Worm (Caenorhabditis elegans): ENCODE measurements around the gene clec-148.

The clec-148 gene

ce11 chrIII:179123-179592 lies 3.5 kb upstream of the clec-148 start, which contains the start of gene F40G9.6:
TSS of gene F40G9.6 (plus strand) at chrIII:179542.
- TF ChIP-seq sptf-1 (tag; optimal IDR thresholded peaks at IDR 0.05) (no peak), nhr-2 (tag; optimal IDR thresholded peaks at IDR 0.05) (peak; percentile 32), hlh-1 (tag; optimal IDR thresholded peaks at IDR 0.05) (no peak), zip-8 (tag; optimal IDR thresholded peaks at IDR 0.05) (peak; percentile 67), mls-2 (tag; optimal IDR thresholded peaks at IDR 0.05) (peak; percentile 38), cnd-1 (tag; optimal IDR thresholded peaks at IDR 0.05) (peak; percentile 60)

DNA sequence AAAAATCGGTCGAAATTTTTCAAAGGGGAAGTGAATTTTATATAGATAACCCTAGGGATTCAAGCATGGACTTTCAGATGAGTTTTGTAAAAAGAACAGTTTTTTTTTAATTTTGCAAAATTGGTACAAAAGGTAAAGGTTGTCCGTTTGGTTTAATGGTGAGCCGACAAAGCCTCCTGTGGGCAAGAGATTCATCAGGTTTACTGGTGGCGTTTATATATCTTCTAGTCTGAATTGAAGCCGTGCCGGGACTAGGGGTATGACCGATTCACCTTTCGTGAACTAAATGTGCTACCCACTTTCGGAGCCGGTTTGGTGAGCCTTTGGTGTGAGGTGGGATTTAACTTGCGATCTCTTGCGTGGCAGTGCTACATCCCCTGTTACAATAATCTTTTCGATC lies 2.5 kb upstream of the clec-148 start:
- peak; percentile 23 for TF ChIP-seq tbx-8 (GFP tag; optimal IDR thresholded peaks at IDR 0.05)
- TF ChIP-seq flh-1 (GFP tag; optimal IDR thresholded peaks at IDR 0.05) = no peak

DNA sequence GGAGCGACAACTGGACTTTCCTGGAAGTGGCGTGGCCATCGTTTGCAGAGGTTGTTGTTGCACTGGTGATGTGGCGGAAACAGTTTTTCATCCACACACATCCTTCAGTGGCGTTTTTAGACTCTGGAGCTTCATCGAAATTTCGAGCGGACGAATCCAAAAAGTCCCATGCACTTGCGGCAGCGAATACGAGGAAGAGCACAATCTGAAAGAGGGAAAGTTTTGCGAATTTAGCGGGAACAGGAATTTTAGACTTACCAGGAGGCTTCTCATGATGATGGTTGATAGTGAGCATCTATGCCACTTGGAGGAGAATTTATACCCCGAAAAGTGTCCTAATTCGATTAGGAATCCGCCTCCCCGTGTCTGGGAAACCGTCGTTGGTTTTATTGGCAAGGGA lies 2.1 kb upstream of the clec-148 start, which contains the start of gene F40G9.14:
TSS of gene F40G9.14 (minus strand) at position 101 of the 400 bp plus-strand sequence.
- TF ChIP-seq elt-3 (tag; optimal IDR thresholded peaks at IDR 0.05) (no peak), snpc-4 (tag; optimal IDR thresholded peaks at IDR 0.05) (no peak), ham-2 (GFP tag; optimal IDR thresholded peaks at IDR 0.05) (no peak), unc-62 (GFP tag; optimal IDR thresholded peaks at IDR 0.05) (no peak), hlh-1 (tag; optimal IDR thresholded peaks at IDR 0.05) (no peak), lin-32 (GFP tag; optimal IDR thresholded peaks at IDR 0.05) (no peak), unc-39 (tag; optimal IDR thresholded peaks at IDR 0.05) (no peak), mls-2 (tag; optimal IDR thresholded peaks at IDR 0.05) (no peak), nhr-2 (tag; optimal IDR thresholded peaks at IDR 0.05) (no peak), ceh-43 (GFP tag; optimal IDR thresholded peaks at IDR 0.05) (no peak), sptf-1 (tag; optimal IDR thresholded peaks at IDR 0.05) (no peak), bed-3 (GFP tag; optimal IDR thresholded peaks at IDR 0.05) (no peak), unc-120 (tag; optimal IDR thresholded peaks at IDR 0.05; ENCODE audit: poor library complexity, severe bottlenecking) (no peak), elt-1 (tag; optimal IDR thresholded peaks at IDR 0.05; ENCODE audit: borderline replicate concordance, insufficient read depth) (no peak), flh-1 (GFP tag; optimal IDR thresholded peaks at IDR 0.05) (no peak), drap-1 (GFP tag; optimal IDR thresholded peaks at IDR 0.05) (no peak), blmp-1 (tag; optimal IDR thresholded peaks at IDR 0.05) (no peak), pha-4 (tag; optimal IDR thresholded peaks at IDR 0.05) (no peak)

DNA sequence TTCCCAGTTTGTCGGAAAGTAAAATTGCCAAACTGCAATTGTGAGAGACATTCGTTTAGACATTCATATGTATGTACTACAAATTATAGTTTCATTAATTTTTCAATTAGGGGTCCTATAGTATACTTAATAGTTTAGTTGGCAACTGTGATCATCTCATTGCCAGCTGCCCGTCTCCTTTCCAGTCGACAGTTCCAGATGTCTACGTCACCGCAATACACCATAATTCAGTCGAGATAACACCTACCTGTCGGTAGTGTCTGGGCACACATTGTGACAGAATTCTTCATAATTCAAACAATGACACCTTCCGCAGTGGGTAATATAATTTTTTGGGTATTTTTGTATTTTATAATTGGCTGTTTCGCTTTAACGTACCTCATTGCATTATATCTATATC lies 2.1 kb downstream of the clec-148 start, which contains the start of gene F40G9.19:
TSS of gene F40G9.19 (plus strand) at position 301 of the 400 bp plus-strand sequence.
- TF ChIP-seq nhr-12 (tag; optimal IDR thresholded peaks at IDR 0.05) = no peak
- TF ChIP-seq ztf-11 (tag; optimal IDR thresholded peaks at IDR 0.05) = no peak
- no peak for TF ChIP-seq mep-1 (tag; optimal IDR thresholded peaks at IDR 0.05)
- TF ChIP-seq lin-13 (tag; optimal IDR thresholded peaks at IDR 0.05) = no peak

- TF ChIP-seq sptf-1 (tag; optimal IDR thresholded peaks at IDR 0.05) (no peak), elt-3 (tag; optimal IDR thresholded peaks at IDR 0.05) (no peak), nhr-28 (tag; optimal IDR thresholded peaks at IDR 0.05) (no peak), zip-8 (tag; optimal IDR thresholded peaks at IDR 0.05) (no peak), nhr-76 (tag; optimal IDR thresholded peaks at IDR 0.05) (no peak)
Measured at ce11 chrIII:171617-172016, 4.0 kb downstream of the clec-148 start, which contains the start of the genes F40G9.9 and F40G9.12. TSS of gene F40G9.9 (minus strand) at chrIII:171717. TSS of gene F40G9.12 (plus strand) at chrIII:171847.

DNA sequence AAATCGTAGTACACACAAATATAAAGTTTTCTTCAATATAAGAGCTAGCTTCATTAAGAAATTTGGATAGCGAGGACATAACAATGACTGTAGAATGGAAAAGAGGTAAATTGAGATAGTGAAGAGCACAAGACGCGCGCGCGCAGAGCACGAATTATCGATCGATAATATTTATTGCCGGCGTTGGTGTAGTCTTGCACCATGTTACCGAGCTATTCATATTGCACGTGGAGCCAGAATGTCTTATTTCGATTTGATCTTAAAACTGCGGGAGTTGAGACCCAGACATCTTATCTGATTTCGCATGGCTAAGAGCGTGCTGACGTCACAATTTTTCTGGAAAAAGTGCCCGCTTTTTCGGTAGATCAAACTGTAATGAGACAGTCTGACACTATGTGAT lies 6.2 kb downstream of the clec-148 start, which contains the start of gene F40G9.18:
TSS of gene F40G9.18 (minus strand) at position 101 of the 400 bp plus-strand sequence.
- TF ChIP-seq sptf-1 (tag; optimal IDR thresholded peaks at IDR 0.05) (no peak), mep-1 (tag; optimal IDR thresholded peaks at IDR 0.05) (no peak), ceh-43 (GFP tag; optimal IDR thresholded peaks at IDR 0.05) (no peak), tbx-8 (GFP tag; optimal IDR thresholded peaks at IDR 0.05) (no peak), nhr-12 (tag; optimal IDR thresholded peaks at IDR 0.05) (no peak), zip-8 (tag; optimal IDR thresholded peaks at IDR 0.05) (no peak), nhr-237 (tag; optimal IDR thresholded peaks at IDR 0.05) (no peak), hlh-1 (tag; optimal IDR thresholded peaks at IDR 0.05) (no peak), bed-3 (GFP tag; optimal IDR thresholded peaks at IDR 0.05) (no peak), snpc-4 (tag; optimal IDR thresholded peaks at IDR 0.05) (no peak), unc-62 (GFP tag; optimal IDR thresholded peaks at IDR 0.05) (no peak), ces-1 (GFP tag; optimal IDR thresholded peaks at IDR 0.05) (no peak), mls-2 (tag; optimal IDR thresholded peaks at IDR 0.05) (no peak), flh-1 (GFP tag; optimal IDR thresholded peaks at IDR 0.05) (no peak), nhr-2 (tag; optimal IDR thresholded peaks at IDR 0.05) (no peak), blmp-1 (tag; optimal IDR thresholded peaks at IDR 0.05) (no peak), elt-3 (tag; optimal IDR thresholded peaks at IDR 0.05) (no peak), mab-5 (tag; optimal IDR thresholded peaks at IDR 0.05) (no peak), M03D4.4 (tag; optimal IDR thresholded peaks at IDR 0.05) (no peak), lin-13 (tag; optimal IDR thresholded peaks at IDR 0.05) (no peak)

Measured in whole organism, mixed stage, embryonic.